Worm (Caenorhabditis elegans): Measurements from ENCODE around the gene deg-3.
A peak's percentile ranks its signal among the peaks of the same experiment; 100 is the strongest.

The deg-3 gene

DNA sequence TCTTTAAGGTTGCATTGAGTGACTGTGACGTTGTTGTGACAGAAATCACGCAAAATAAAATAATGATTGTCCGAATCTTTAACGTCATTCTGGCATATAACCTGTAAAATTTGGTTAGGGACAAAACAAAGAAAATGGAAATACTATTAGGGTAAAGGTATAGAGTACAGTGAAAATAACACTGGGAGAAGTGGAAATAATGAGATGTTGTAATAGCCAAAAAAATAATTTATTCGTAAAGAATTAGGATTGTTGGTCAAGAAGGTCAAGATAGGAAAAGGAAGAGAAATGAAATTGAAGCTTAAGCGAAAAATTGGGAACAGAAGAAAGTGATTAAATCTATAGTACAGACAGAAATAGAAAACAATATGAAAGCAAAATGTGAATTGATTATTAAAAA is at the start of gene deg-3:
Gene deg-3 (minus strand): TSS at position 101 of the 400 bp plus-strand sequence.
- TF ChIP-seq unc-86 (tag; optimal IDR thresholded peaks at IDR 0.05) (no peak), efl-1 (optimal IDR thresholded peaks at IDR 0.05) (no peak), efl-1 (GFP tag; optimal IDR thresholded peaks at IDR 0.05 in 1 of 2) (peak in 1 of 2 experiments; percentile 34), ets-5 (GFP tag; IDR thresholded peaks at IDR 0.05) (no peak), fkh-8 (tag; optimal IDR thresholded peaks at IDR 0.05) (no peak), F16B12.6 (tag; optimal IDR thresholded peaks at IDR 0.05) (no peak)

DNA sequence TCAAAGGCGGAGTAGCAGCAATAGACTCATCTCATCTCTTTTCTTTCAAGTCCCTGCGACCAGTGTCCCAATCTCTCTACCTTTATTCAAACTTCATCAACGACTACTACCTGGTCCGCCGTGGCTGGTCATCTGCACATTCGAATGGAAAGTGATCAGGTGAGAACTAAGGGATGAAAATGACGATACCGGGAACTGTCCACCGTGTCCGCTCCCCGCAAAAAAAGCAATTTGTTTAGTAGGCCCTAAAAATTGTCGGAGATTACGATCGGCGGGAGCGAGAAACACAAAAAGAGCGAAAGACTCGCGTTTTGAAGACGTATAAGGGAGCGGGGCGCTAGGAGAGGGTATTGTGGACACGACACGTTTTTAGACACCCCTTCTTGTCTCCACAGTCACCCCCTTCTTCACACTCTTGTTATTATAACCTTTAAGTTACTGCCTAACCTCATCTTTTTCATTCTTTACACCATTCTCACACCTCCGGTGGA is 48.0 kb upstream of the deg-3 start, which contains the start of gene zipt-16:
Gene zipt-16 (plus strand): TSS at position 51 of the 491 bp plus-strand sequence.
- TF ChIP-seq Y116A8C.19 (tag; optimal IDR thresholded peaks at IDR 0.05; ENCODE audit: borderline replicate concordance): no peak
- TF ChIP-seq nhr-85 (tag): peak; percentile 60
- no peak for TF ChIP-seq nhr-12 (tag; optimal IDR thresholded peaks at IDR 0.05)
- peak; percentile 19 for TF ChIP-seq lin-14 (GFP tag; optimal IDR thresholded peaks at IDR 0.05)
- TF ChIP-seq blmp-1 (tag; optimal IDR thresholded peaks at IDR 0.05): peak; percentile 12

DNA sequence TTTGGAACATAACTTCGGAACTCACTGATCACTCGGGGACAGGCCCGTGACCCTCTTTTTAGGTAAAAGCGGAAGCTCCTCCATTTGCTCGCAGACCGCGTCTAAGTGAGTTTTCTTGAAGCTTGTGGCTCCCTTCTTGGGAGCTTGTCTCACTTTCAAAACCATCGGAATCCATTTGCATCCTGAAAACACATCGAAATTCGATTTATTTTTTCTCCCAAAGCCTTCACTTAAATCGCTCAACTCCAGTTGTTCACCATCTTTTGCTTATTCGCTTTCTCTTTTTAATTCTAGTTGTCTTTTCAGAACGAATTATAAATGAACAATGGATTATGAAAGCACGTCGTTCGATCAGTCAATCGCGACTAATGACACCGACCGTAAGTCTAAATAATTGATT is 44.3 kb upstream of the deg-3 start, which contains the start of gene T11F9.1:
Gene T11F9.1 (plus strand): TSS at position 301 of the 400 bp plus-strand sequence.
- TF ChIP-seq lin-14 (GFP tag; optimal IDR thresholded peaks at IDR 0.05) (peak; percentile 51), elt-2 (tag; optimal IDR thresholded peaks at IDR 0.05) (no peak)

DNA sequence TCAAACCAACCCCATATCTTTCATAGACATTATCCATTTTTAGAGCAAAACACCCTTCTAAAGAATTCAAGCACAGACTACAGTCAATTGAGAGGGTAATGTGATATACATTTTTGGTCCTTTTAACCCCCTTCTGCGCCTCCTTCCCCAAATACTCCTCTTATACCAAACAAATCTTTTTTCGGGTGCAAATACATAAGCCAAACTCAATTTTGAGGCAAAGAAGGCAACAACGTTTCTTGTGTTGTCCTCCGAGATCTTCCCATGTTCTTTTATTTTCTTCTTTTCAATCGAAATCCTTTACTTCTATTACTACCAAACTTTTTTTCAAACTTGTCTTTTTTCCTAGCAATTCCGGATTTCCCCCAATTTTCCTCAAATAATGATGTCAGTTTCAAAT is 40.0 kb upstream of the deg-3 start:
- TF ChIP-seq alr-1 (tag; optimal IDR thresholded peaks at IDR 0.05; ENCODE audit: borderline replicate concordance) (no peak), fkh-4 (tag; optimal IDR thresholded peaks at IDR 0.05; ENCODE audit: borderline replicate concordance) (no peak), sox-4 (tag; optimal IDR thresholded peaks at IDR 0.05) (no peak), lin-14 (GFP tag; optimal IDR thresholded peaks at IDR 0.05) (peak; percentile 44), fkh-10 (GFP tag; optimal IDR thresholded peaks at IDR 0.05) (no peak), lin-15B (tag; optimal IDR thresholded peaks at IDR 0.05) (no peak), jun-1 (tag; optimal IDR thresholded peaks at IDR 0.05) (no peak)

DNA sequence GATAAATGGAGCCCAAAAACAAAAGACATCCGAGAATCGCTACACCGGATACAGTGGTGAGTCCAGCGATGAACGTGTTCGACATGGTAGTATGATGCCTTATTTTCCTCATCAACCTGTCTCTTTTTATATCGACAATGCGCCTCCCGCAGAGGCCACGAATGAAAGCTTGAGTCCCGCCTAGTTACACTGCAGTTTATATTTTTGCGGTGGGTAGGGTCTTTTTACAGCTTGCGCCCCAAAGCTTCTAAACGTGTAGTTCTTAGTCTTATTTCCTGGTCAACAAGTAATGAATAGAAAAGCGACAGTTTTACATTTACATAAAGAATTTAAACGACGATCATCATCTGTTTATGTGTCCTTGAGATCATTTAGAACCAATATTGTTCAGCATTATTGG is 35.3 kb upstream of the deg-3 start, which contains the start of gene col-156:
Gene col-156 (minus strand): TSS at position 101 of the 400 bp plus-strand sequence.
- no peak for TF ChIP-seq pag-3 (tag; optimal IDR thresholded peaks at IDR 0.05; ENCODE audit: borderline replicate concordance, insufficient read depth)
- no peak for TF ChIP-seq fkh-8 (tag; optimal IDR thresholded peaks at IDR 0.05)
- TF ChIP-seq elt-2 (tag; optimal IDR thresholded peaks at IDR 0.05): no peak

DNA sequence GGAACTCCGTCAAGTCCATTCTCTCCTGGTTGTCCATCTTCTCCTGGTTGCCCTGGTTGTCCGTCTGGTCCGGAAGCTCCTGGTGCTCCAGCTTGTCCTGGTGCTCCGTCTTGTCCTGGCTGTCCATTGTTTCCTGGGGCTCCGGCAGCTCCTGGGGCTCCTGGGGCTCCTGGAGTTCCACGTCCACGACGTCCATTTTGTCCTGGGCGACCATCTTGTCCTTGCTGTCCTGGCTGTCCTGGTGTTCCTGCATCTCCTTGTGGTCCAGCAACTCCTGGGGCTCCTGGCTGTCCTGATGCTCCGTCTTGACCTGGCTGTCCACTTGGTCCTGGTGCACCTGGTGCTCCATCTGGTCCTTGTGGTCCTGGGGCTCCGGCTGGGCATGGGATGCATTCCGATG is 34.4 kb upstream of the deg-3 start:
- TF ChIP-seq ceh-88 (GFP tag; IDR thresholded peaks at IDR 0.05): no peak
- no peak for TF ChIP-seq xbp-1 (tag; optimal IDR thresholded peaks at IDR 0.05)

DNA sequence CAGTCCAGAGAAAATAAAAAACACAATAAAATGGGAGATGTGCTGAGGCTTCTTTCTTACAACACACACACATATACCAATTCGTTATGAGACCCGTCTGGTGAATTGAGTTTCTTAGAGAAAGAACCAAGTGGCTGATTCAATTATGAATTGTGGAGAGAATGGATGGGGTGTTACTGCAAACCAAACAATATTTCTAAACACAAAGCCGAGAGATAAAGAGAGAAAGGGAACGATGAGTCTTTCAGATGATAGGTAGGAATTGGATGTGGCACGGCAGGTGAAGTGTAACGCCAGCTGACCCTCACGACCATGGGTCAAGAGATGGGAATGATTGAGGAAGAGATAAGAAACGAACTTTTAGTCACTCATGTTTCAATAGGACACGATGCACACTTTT is 31.3 kb upstream of the deg-3 start, which contains the start of gene mig-17:
Gene mig-17 (plus strand): TSS at position 389 of the 400 bp plus-strand sequence.
- TF ChIP-seq fkh-8 (tag; optimal IDR thresholded peaks at IDR 0.05) (no peak), hlh-17 (GFP tag; optimal IDR thresholded peaks at IDR 0.05; ENCODE audit: borderline replicate concordance) (no peak), zag-1 (tag; optimal IDR thresholded peaks at IDR 0.05) (no peak), dsc-1 (tag; optimal IDR thresholded peaks at IDR 0.05) (peak; percentile 42), fos-1 (tag; optimal IDR thresholded peaks at IDR 0.05) (no peak), aly-2 (tag; optimal IDR thresholded peaks at IDR 0.05) (no peak), efl-3 (GFP tag; optimal IDR thresholded peaks at IDR 0.05) (no peak), dpl-1 (GFP tag; optimal IDR thresholded peaks at IDR 0.05) (no peak), Y116A8C.19 (tag; optimal IDR thresholded peaks at IDR 0.05; ENCODE audit: borderline replicate concordance) (no peak), xbp-1 (tag; optimal IDR thresholded peaks at IDR 0.05) (no peak), pag-3 (tag; optimal IDR thresholded peaks at IDR 0.05; ENCODE audit: borderline replicate concordance, insufficient read depth) (peak; percentile 72), lir-3 (tag; optimal IDR thresholded peaks at IDR 0.05; ENCODE audit: poor library complexity) (no peak), mab-9 (GFP tag; IDR thresholded peaks at IDR 0.05) (no peak), swsn-7 (tag; optimal IDR thresholded peaks at IDR 0.05) (no peak), unc-62 (GFP tag; optimal IDR thresholded peaks at IDR 0.05) (no peak), alr-1 (tag; optimal IDR thresholded peaks at IDR 0.05; ENCODE audit: borderline replicate concordance) (no peak), egl-13 (tag; optimal IDR thresholded peaks at IDR 0.05) (no peak), nhr-76 (tag; optimal IDR thresholded peaks at IDR 0.05) (no peak), ceh-8 (GFP tag; optimal IDR thresholded peaks at IDR 0.05) (no peak), C04F5.9 (tag; optimal IDR thresholded peaks at IDR 0.05) (no peak), aha-1 (tag; optimal IDR thresholded peaks at IDR 0.05) (no peak), lin-14 (GFP tag; optimal IDR thresholded peaks at IDR 0.05) (peak; percentile 60)

All from whole organism, L1 larva.